Fruit fly (Drosophila melanogaster) whole organism, embryonic: ENCODE measurements around the gene Rab9.

Source experiments
- Adf1 ChIP-seq: fragments of 200-800 bp; sonication (Bioruptor generic); IDR thresholded peaks from 2 replicates; pipeline ENCODE4 v1.3.6; 2022; ENCODE audit warnings: missing biosample characterization, missing genetic modification characterization
- Awh ChIP-seq: fragments of 200-800 bp; sonication (Bioruptor generic); IDR thresholded peaks from 2 replicates; pipeline ENCODE4, ENCODE4 v1.3.6; 2022; ENCODE audit warnings: missing biosample characterization, missing genetic modification characterization
- B-H2 ChIP-seq: fragments of 200-800 bp; sonication (Bioruptor generic); optimal IDR thresholded peaks from 2 replicates; lab custom pipeline; 2018; ENCODE audit warnings: missing biosample characterization, mild to moderate bottlenecking, missing genetic modification characterization
- CG10979 ChIP-seq: fragments of 200-800 bp; sonication (Bioruptor generic); optimal IDR thresholded peaks from 2 replicates; lab custom pipeline; 2018; ENCODE audit warnings: missing biosample characterization, mild to moderate bottlenecking, missing genetic modification characterization, moderate library complexity
- CG11504 ChIP-seq: fragments of 200-800 bp; sonication (Bioruptor generic); optimal IDR thresholded peaks from 3 replicates; lab custom pipeline; 2019; ENCODE audit warnings: missing biosample characterization, mild to moderate bottlenecking, missing genetic modification characterization, moderate library complexity
- CG11695 ChIP-seq: fragments of 200-800 bp; sonication (Bioruptor generic); IDR thresholded peaks from 3 replicates; pipeline ENCODE4 v1.3.6; 2022; ENCODE audit warnings: missing biosample characterization, missing genetic modification characterization
- CG12155 ChIP-seq: fragments of 200-800 bp; sonication (Bioruptor generic); optimal IDR thresholded peaks from 3 replicates; lab custom pipeline; 2016; ENCODE audit warnings: missing biosample characterization, missing genetic modification characterization
- CG12769 ChIP-seq: fragments of 200-800 bp; sonication (Bioruptor generic); optimal IDR thresholded peaks from 2 replicates; lab custom pipeline; 2019; ENCODE audit warnings: missing biosample characterization, mild to moderate bottlenecking, missing genetic modification characterization, moderate library complexity
- CG13424 ChIP-seq: fragments of 200-800 bp; sonication (Bioruptor generic); optimal IDR thresholded peaks from 2 replicates; lab custom pipeline; 2019; ENCODE audit warnings: missing biosample characterization, mild to moderate bottlenecking, missing genetic modification characterization, moderate library complexity
- CG15269 ChIP-seq: fragments of 200-800 bp; sonication (Bioruptor generic); optimal IDR thresholded peaks from 2 replicates; lab custom pipeline; 2018; ENCODE audit warnings: missing biosample characterization, mild to moderate bottlenecking, missing genetic modification characterization, moderate library complexity
- CG16813 ChIP-seq: fragments of 200-800 bp; sonication (Bioruptor generic); IDR thresholded peaks from 3 replicates; pipeline ENCODE4 v1.3.6; 2022; ENCODE audit warnings: missing biosample characterization, missing genetic modification characterization; ENCODE audit not compliant: partially characterized antibody
- CG17912 ChIP-seq: fragments of 200-800 bp; sonication (Bioruptor generic); optimal IDR thresholded peaks from 2 replicates; lab custom pipeline; 2018; ENCODE audit warnings: missing biosample characterization, mild to moderate bottlenecking, missing genetic modification characterization
- CG30020 ChIP-seq: fragments of 200-800 bp; optimal IDR thresholded peaks from 2 replicates; lab custom pipeline; 2019; ENCODE audit warnings: missing biosample characterization, mild to moderate bottlenecking, missing genetic modification characterization, moderate library complexity
- CG3065 ChIP-seq: fragments of 200-800 bp; sonication (Bioruptor generic); optimal IDR thresholded peaks from 2 replicates; lab custom pipeline; 2016; ENCODE audit warnings: missing biosample characterization, missing genetic modification characterization
- CG3281 ChIP-seq: fragments of 200-800 bp; sonication (Bioruptor generic); optimal IDR thresholded peaks from 3 replicates; lab custom pipeline; 2017; ENCODE audit warnings: missing biosample characterization, mild to moderate bottlenecking, missing genetic modification characterization
- CG33213 ChIP-seq: fragments of 200-800 bp; sonication (Bioruptor generic); optimal IDR thresholded peaks from 3 replicates; lab custom pipeline; 2016; ENCODE audit warnings: missing biosample characterization, missing genetic modification characterization
- CG3407 ChIP-seq: fragments of 200-800 bp; sonication (Bioruptor generic); optimal IDR thresholded peaks from 2 replicates; lab custom pipeline; 2018; ENCODE audit warnings: missing biosample characterization, mild to moderate bottlenecking, missing genetic modification characterization
- CG4854 ChIP-seq: fragments of 200-800 bp; sonication (Bioruptor generic); optimal IDR thresholded peaks from 2 replicates; lab custom pipeline; 2016; ENCODE audit warnings: missing biosample characterization, missing genetic modification characterization, inconsistent platforms
- CG6765 ChIP-seq: fragments of 200-800 bp; sonication (Bioruptor generic); optimal IDR thresholded peaks from 3 replicates; lab custom pipeline; 2017; ENCODE audit warnings: missing biosample characterization, mild to moderate bottlenecking, missing genetic modification characterization
- CG9609 ChIP-seq: fragments of 200-800 bp; sonication (Bioruptor generic); optimal IDR thresholded peaks from 3 replicates; lab custom pipeline; 2016; ENCODE audit warnings: missing biosample characterization, missing genetic modification characterization
- CG9817 ChIP-seq: fragments of 200-800 bp; sonication (Bioruptor generic); optimal IDR thresholded peaks from 2 replicates; lab custom pipeline; 2018; ENCODE audit warnings: missing biosample characterization, mild to moderate bottlenecking, missing genetic modification characterization, moderate library complexity
- CoRest ChIP-seq: fragments of 200-800 bp; sonication (Bioruptor generic); optimal IDR thresholded peaks from 3 replicates; lab custom pipeline; 2018; ENCODE audit warnings: missing biosample characterization, mild to moderate bottlenecking, missing genetic modification characterization, moderate library complexity
- H2.0 ChIP-seq: fragments of 200-800 bp; sonication (Bioruptor generic); IDR thresholded peaks from 2 replicates; pipeline ENCODE4 v1.3.6; 2022; ENCODE audit warnings: missing biosample characterization, missing genetic modification characterization
- HHEX ChIP-seq: fragments of 200-800 bp; sonication (Bioruptor generic); optimal IDR thresholded peaks from 3 replicates; lab custom pipeline; 2017; ENCODE audit warnings: missing biosample characterization, mild to moderate bottlenecking, missing genetic modification characterization, missing genetic modification reagents
- HLH54F ChIP-seq: fragments of 200-800 bp; sonication (Bioruptor generic); optimal IDR thresholded peaks from 3 replicates; lab custom pipeline; 2016; ENCODE audit warnings: missing biosample characterization, missing genetic modification characterization
- HmgZ ChIP-seq: fragments of 200-800 bp; sonication (Bioruptor generic); optimal IDR thresholded peaks from 2 replicates; lab custom pipeline; 2018; ENCODE audit warnings: missing biosample characterization, mild to moderate bottlenecking, missing genetic modification characterization
- Hr51 ChIP-seq, 2 experiments: fragments of 200-800 bp; sonication (Bioruptor generic); optimal IDR thresholded peaks; 2 replicates in 1 of 2; 3 replicates in 1 of 2; lab custom pipeline; 2016 to 2018; ENCODE audit warnings: missing biosample characterization in 2 of 2, missing genetic modification characterization in 2 of 2, mild to moderate bottlenecking in 1 of 2, moderate library complexity in 1 of 2
- Med ChIP-seq: fragments of 200-800 bp; sonication (Bioruptor generic); peaks from one replicate; lab custom pipeline; 2016; ENCODE audit warnings: missing biosample characterization, missing genetic modification characterization, mild to moderate bottlenecking, inconsistent platforms, moderate library complexity
- Nf-YA ChIP-seq: fragments of 200-800 bp; sonication (Bioruptor generic); IDR thresholded peaks from 2 replicates; pipeline ENCODE4 v1.3.6; 2022; ENCODE audit warnings: missing biosample characterization, missing genetic modification characterization
- Ravus ChIP-seq: fragments of 200-800 bp; sonication (Bioruptor generic); IDR thresholded peaks from 2 replicates; pipeline ENCODE4 v1.3.6; 2022; ENCODE audit warnings: missing biosample characterization, missing genetic modification characterization
- al ChIP-seq: fragments of 200-800 bp; sonication (Bioruptor generic); IDR thresholded peaks from 2 replicates; pipeline ENCODE4 v1.3.6; 2022; ENCODE audit warnings: missing biosample characterization, missing genetic modification characterization
- bsh ChIP-seq, 2 experiments: fragments of 200-800 bp; sonication (Bioruptor generic); optimal IDR thresholded peaks; 2 replicates each; lab custom pipeline; 2017 to 2018; ENCODE audit warnings: mild to moderate bottlenecking in 2 of 2, missing biosample characterization in 2 of 2, missing genetic modification characterization in 2 of 2, moderate library complexity in 1 of 2
- en ChIP-seq: fragments of 200-800 bp; sonication (Bioruptor generic); optimal IDR thresholded peaks from 2 replicates; lab custom pipeline; 2016; ENCODE audit warnings: missing biosample characterization, missing genetic modification characterization
- gem ChIP-seq: fragments of 200-800 bp; sonication (Bioruptor generic); optimal IDR thresholded peaks from 2 replicates; lab custom pipeline; 2019; ENCODE audit warnings: missing biosample characterization, mild to moderate bottlenecking, missing genetic modification characterization, moderate library complexity
- grau ChIP-seq: fragments of 200-800 bp; optimal IDR thresholded peaks from 3 replicates; lab custom pipeline; 2019; ENCODE audit warnings: missing biosample characterization, mild to moderate bottlenecking, missing genetic modification characterization, moderate library complexity
- gro ChIP-seq: fragments of 200-800 bp; sonication (Bioruptor generic); optimal IDR thresholded peaks from 2 replicates; lab custom pipeline; 2016; ENCODE audit warnings: missing biosample characterization, missing genetic modification characterization
- her ChIP-seq: fragments of 200-800 bp; sonication (Bioruptor generic); optimal IDR thresholded peaks from 2 replicates; lab custom pipeline; 2016; ENCODE audit warnings: missing biosample characterization, missing genetic modification characterization
- hkb ChIP-seq, 2 experiments: fragments of 200-800 bp in 1 of 2; fragments of >200 bp in 1 of 2; sonication (Bioruptor generic) in 1 of 2; IDR thresholded peaks in 1 of 2; optimal IDR thresholded peaks in 1 of 2; 2 replicates each; pipeline versions ENCODE4 v1.3.6 to Lab custom; 2017 to 2022; ENCODE audit warnings: missing biosample characterization in 1 of 2, missing genetic modification characterization in 1 of 2
- prd ChIP-seq, 3 experiments: fragments of >200 bp in 2 of 3; fragments of 200-800 bp in 1 of 3; sonication (Bioruptor generic) in 1 of 3; optimal IDR thresholded peaks in 2 of 3; IDR thresholded peaks in 1 of 3; 2 replicates in 2 of 3; 3 replicates in 1 of 3; pipeline versions ENCODE4 v1.3.6 to Lab custom; 2017 to 2022; ENCODE audit warnings: missing biosample characterization in 1 of 3, missing genetic modification characterization in 1 of 3
- row ChIP-seq: fragments of 200-800 bp; sonication (Bioruptor generic); IDR thresholded peaks from 3 replicates; pipeline ENCODE4 v1.3.6; 2022; ENCODE audit warnings: missing biosample characterization, missing genetic modification characterization
- sc ChIP-seq, 3 experiments: fragments of >200 bp in 2 of 3; fragments of 200-800 bp in 1 of 3; sonication (Bioruptor generic) in 1 of 3; optimal IDR thresholded peaks; 2 replicates in 2 of 3; 3 replicates in 1 of 3; lab custom pipeline; 2017; ENCODE audit warnings: mild to moderate bottlenecking in 1 of 3, missing biosample characterization in 1 of 3, missing genetic modification characterization in 1 of 3, missing genetic modification reagents in 1 of 3
- sd ChIP-seq: fragments of 200-800 bp; sonication (Bioruptor generic); optimal IDR thresholded peaks from 3 replicates; lab custom pipeline; 2018; ENCODE audit warnings: missing biosample characterization, mild to moderate bottlenecking, missing genetic modification characterization, moderate library complexity
- slbo ChIP-seq: fragments of 200-800 bp; sonication (Bioruptor generic); IDR thresholded peaks from 2 replicates; pipeline ENCODE4 v1.3.6; 2022; ENCODE audit warnings: missing biosample characterization, missing genetic modification characterization
- so ChIP-seq: fragments of 200-800 bp; sonication (Bioruptor generic); IDR thresholded peaks from 3 replicates; pipeline ENCODE4 v1.3.6; 2022; ENCODE audit warnings: missing biosample characterization, missing genetic modification characterization
- sqz ChIP-seq: fragments of 200-800 bp; sonication (Bioruptor generic); optimal IDR thresholded peaks from 3 replicates; lab custom pipeline; 2018; ENCODE audit warnings: missing biosample characterization, mild to moderate bottlenecking, missing genetic modification characterization
- tgo ChIP-seq: fragments of 200-800 bp; sonication (Bioruptor generic); IDR thresholded peaks from 3 replicates; pipeline ENCODE4 v1.3.6; 2022; ENCODE audit warnings: missing biosample characterization, missing genetic modification characterization
- vnd ChIP-seq: fragments of 200-800 bp; sonication (Bioruptor generic); IDR thresholded peaks from 3 replicates; pipeline ENCODE4 v1.3.6; 2022; ENCODE audit warnings: missing biosample characterization, missing genetic modification characterization; ENCODE audit not compliant: partially characterized antibody
- wdn ChIP-seq: fragments of 200-800 bp; sonication (Bioruptor generic); IDR thresholded peaks from 2 replicates; pipeline ENCODE4 v1.3.6; 2022; ENCODE audit warnings: missing biosample characterization, missing genetic modification characterization
- zfh2 ChIP-seq: fragments of 200-800 bp; sonication (Bioruptor generic); optimal IDR thresholded peaks from 2 replicates; lab custom pipeline; 2016; ENCODE audit warnings: missing biosample characterization, missing genetic modification characterization

The Rab9 gene

DNA sequence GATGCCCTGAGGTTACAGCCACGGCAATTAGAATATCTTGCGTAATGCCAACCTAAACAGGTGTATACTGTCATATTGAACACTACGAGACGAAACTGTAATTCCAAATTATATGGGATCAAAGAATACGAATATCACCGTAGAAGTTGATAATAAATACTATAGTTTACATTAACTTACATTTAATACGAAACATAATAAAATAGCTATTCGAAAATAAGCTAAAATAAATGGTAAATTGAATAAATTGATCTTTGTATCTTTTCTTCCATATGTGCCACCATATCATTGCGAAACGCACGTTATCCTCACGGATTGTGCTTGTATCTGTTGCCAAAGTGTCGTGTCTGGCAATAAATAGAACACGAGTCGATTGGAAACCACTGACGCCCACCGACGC, 16.5 kb upstream of the Rab9 start (continued):
- TF ChIP-seq grau (tag; lab: Kevin White, UChicago) (peak; percentile 57), CG12769 (tag; lab: Kevin White, UChicago) (peak; percentile 50), slbo (GFP tag; lab: Robert Waterston, UW) (peak; percentile 62), B-H2 (GFP tag; lab: Kevin White, UChicago) (no peak), HLH54F (GFP tag; lab: Kevin White, UChicago) (peak; percentile 8), her (GFP tag; lab: Kevin White, UChicago) (no peak), CG11695 (GFP tag; lab: Robert Waterston, UW) (peak; percentile 77), CG12155 (GFP tag; lab: Kevin White, UChicago) (no peak), row (GFP tag; lab: Robert Waterston, UW) (peak; percentile 28; the same call in 1 of the 3 replicates), CG3065 (GFP tag; lab: Kevin White, UChicago) (no peak), sd (tag; lab: Kevin White, UChicago) (no peak), tgo (no peak), CG17912 (GFP tag; lab: Kevin White, UChicago) (no peak), CG4854 (GFP tag; lab: Kevin White, UChicago) (no peak), hkb (optimal IDR thresholded peaks at IDR 0.05; lab: Kevin White, UChicago) (no peak), hkb (GFP tag; IDR thresholded peaks at IDR 0.05; lab: Robert Waterston, UW) (0 out of 2 replicates have a peak, but pooled peaks have one; percentile 36), Hr51 (GFP tag; optimal IDR thresholded peaks at IDR 0.05; lab: Kevin White, UChicago) (peak in 1 of 2 experiments; percentile 21), Ravus (GFP tag; lab: Robert Waterston, UW) (no peak), CG16813 (no peak), wdn (GFP tag; lab: Robert Waterston, UW) (0 out of 2 replicates have a peak, but pooled peaks have one; percentile 16), HmgZ (tag; lab: Kevin White, UChicago) (peak; percentile 14), CoRest (tag; lab: Kevin White, UChicago) (peak; percentile 49), CG10979 (tag; lab: Kevin White, UChicago) (no peak), gem (tag; lab: Kevin White, UChicago) (peak; percentile 24), HHEX (GFP tag; lab: Kevin White, UChicago) (no peak), CG15269 (tag; lab: Kevin White, UChicago) (peak; percentile 66), CG30020 (no peak), CG13424 (tag; lab: Kevin White, UChicago) (no peak), Nf-YA (GFP tag; lab: Robert Waterston, UW) (no peak), CG9609 (no peak), CG9817 (tag; lab: Kevin White, UChicago) (peak; percentile 47), H2.0 (GFP tag; lab: Robert Waterston, UW) (no peak; the same call in 1 of the 2 replicates), prd (optimal IDR thresholded peaks at IDR 0.05; lab: Kevin White, UChicago) (no peak), prd (GFP tag; IDR thresholded peaks at IDR 0.05; lab: Robert Waterston, UW) (no peak), Adf1 (GFP tag; lab: Robert Waterston, UW) (0 out of 2 replicates have a peak, but pooled peaks have one; percentile 23), CG11504 (peak; percentile 10), Med (peak; percentile 45), CG6765 (GFP tag; lab: Kevin White, UChicago) (no peak), Awh (GFP tag; lab: Robert Waterston, UW) (no peak), CG33213 (GFP tag; lab: Kevin White, UChicago) (no peak), al (peak; percentile 63; the same call in 1 of the 2 replicates), gro (GFP tag; lab: Kevin White, UChicago) (no peak), bsh (GFP tag; optimal IDR thresholded peaks at IDR 0.05; lab: Kevin White, UChicago) (no peak), CG3281 (GFP tag; lab: Kevin White, UChicago) (peak; percentile 41), zfh2 (peak; percentile 16), en (no peak), sc (optimal IDR thresholded peaks at IDR 0.05; lab: Kevin White, UChicago) (no peak), sc (GFP tag; optimal IDR thresholded peaks at IDR 0.05; lab: Kevin White, UChicago) (no peak), sqz (GFP tag; lab: Kevin White, UChicago) (no peak), so (GFP tag; lab: Robert Waterston, UW) (no peak), CG3407 (GFP tag; lab: Kevin White, UChicago) (no peak), vnd (GFP tag; lab: Robert Waterston, UW) (no peak)
